Worm (Caenorhabditis elegans) whole organism, L1 larva: ENCODE results near the gene F22E5.13.

ENCODE experiments used
- aly-2 ChIP-seq: fragments of 150-350 bp; optimal IDR thresholded peaks from 2 replicates; lab custom pipeline; 2014; ENCODE audit warnings: missing biosample characterization, missing genetic modification characterization
- fkh-8 ChIP-seq: sonication (generic microtip); optimal IDR thresholded peaks from 2 replicates; lab custom pipeline; 2016; ENCODE audit warnings: mild to moderate bottlenecking, missing genetic modification characterization, missing compliant biosample characterization
- mep-1 ChIP-seq: fragments of 150-350 bp; optimal IDR thresholded peaks from 2 replicates; lab custom pipeline; 2014; ENCODE audit warnings: missing biosample characterization, missing genetic modification characterization
- nhr-237 ChIP-seq: fragments of 150-350 bp; optimal IDR thresholded peaks from 2 replicates; lab custom pipeline; 2014; ENCODE audit warnings: missing biosample characterization, missing genetic modification characterization
- skn-1 ChIP-seq: fragments of 150-350 bp; optimal IDR thresholded peaks from 2 replicates; lab custom pipeline; 2014; ENCODE audit warnings: missing biosample characterization, missing genetic modification characterization
- sup-37 ChIP-seq: fragments of 200-800 bp; sonication (Bioruptor generic); optimal IDR thresholded peaks from 2 replicates; lab custom pipeline; 2018; ENCODE audit warnings: mild to moderate bottlenecking, missing genetic modification characterization, missing compliant biosample characterization
- unc-86 ChIP-seq: sonication (generic microtip); optimal IDR thresholded peaks from 2 replicates; lab custom pipeline; 2016; ENCODE audit warnings: missing genetic modification characterization, missing compliant biosample characterization

DNA sequence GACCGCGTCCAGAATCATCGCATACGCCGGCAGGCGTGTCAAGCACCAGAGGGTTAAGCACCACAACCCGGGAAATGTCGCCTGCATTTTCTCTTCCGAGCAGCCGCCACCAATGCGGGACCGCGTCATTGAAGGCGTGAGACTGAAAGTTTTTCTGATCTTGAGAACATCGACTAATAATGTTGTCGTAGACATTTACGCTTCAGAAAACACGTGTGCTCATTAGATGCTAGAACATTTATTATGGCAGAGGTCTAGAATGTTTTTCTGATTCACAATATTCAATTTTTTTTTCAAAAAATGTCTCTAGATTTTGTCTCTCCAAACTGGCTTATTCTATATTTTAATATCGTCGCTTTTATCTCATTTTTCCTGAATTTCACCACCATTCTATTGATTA lies 7.2 kb upstream of the F22E5.13 start, which contains the start of gene sri-47:
- TF ChIP-seq fkh-8 (tag; lab: Kevin White, UChicago) (no peak), mep-1 (tag; lab: Kevin White, UChicago) (no peak), nhr-237 (tag; lab: Kevin White, UChicago) (no peak), aly-2 (tag; lab: Kevin White, UChicago) (no peak), skn-1 (tag; lab: Kevin White, UChicago) (no peak), unc-86 (tag; lab: Kevin White, UChicago) (no peak), sup-37 (GFP tag; lab: Kevin White, UChicago) (no peak)
